Worm (Caenorhabditis elegans): ENCODE measurements around the gene unc-41.

The unc-41 gene

DNA sequence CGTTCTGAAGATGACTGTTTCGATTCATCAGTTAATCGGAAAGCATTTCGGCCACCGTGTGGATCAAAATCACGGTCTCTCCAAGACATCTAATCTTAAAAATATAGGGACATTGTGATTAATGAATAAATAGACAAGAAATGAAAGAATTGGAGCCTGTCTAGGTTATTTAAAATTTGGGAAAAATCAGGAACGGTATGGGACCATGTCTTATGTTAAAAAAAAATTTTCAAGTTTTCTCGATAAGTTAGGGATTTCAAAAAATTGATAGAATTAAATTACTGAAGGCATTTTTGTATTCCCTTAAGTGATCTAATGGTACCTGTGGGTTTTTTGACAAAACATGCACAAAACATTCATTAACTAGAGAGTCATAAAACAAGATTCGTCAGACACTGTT lies at the start of gene unc-41:
TSS of gene unc-41 (minus strand) at position 101 of the 400 bp plus-strand sequence.
- TF ChIP-seq nhr-28 (tag; optimal IDR thresholded peaks at IDR 0.05) (no peak), M03D4.4 (tag; optimal IDR thresholded peaks at IDR 0.05) (no peak), nhr-2 (tag; optimal IDR thresholded peaks at IDR 0.05) (no peak), ceh-39 (tag; optimal IDR thresholded peaks at IDR 0.05) (no peak), ces-1 (GFP tag; optimal IDR thresholded peaks at IDR 0.05) (no peak), mab-5 (tag; optimal IDR thresholded peaks at IDR 0.05) (no peak), ztf-11 (tag; optimal IDR thresholded peaks at IDR 0.05) (no peak), hlh-1 (tag; optimal IDR thresholded peaks at IDR 0.05) (no peak), mls-2 (tag; optimal IDR thresholded peaks at IDR 0.05) (no peak), unc-120 (tag; optimal IDR thresholded peaks at IDR 0.05; ENCODE audit: poor library complexity, severe bottlenecking) (no peak), tbx-8 (GFP tag; optimal IDR thresholded peaks at IDR 0.05) (no peak), bed-3 (GFP tag; optimal IDR thresholded peaks at IDR 0.05) (no peak), unc-62 (GFP tag; optimal IDR thresholded peaks at IDR 0.05) (no peak), snpc-4 (tag; optimal IDR thresholded peaks at IDR 0.05) (no peak), ceh-43 (GFP tag; optimal IDR thresholded peaks at IDR 0.05) (no peak), lin-32 (GFP tag; optimal IDR thresholded peaks at IDR 0.05) (no peak), elt-1 (tag; optimal IDR thresholded peaks at IDR 0.05; ENCODE audit: borderline replicate concordance, insufficient read depth) (no peak), ham-2 (GFP tag; optimal IDR thresholded peaks at IDR 0.05) (no peak)

DNA sequence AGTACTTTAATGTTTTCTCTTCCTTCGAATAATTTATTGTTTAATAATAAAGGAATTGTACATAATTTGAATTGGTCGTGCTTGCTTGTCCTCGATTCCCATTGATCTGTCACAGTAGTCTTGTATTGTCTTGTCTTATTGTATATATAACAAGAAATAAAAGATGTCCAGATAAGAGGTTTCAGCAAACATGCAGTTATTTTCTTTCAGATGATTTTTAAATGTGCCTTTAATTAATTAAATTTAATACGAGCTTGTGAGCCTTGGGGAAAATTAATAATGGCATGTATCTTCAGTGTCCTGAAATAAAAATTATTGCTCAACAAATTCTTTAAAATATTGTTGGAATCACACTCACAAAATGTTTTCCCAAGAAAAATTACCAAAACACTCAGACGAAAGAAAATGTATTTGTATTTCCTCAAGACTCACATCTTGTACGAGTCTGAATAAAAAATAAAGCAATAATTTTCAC lies 47.1 kb upstream of the unc-41 start:
- TF ChIP-seq blmp-1 (tag; optimal IDR thresholded peaks at IDR 0.05) = no peak
- no peak for TF ChIP-seq bed-3 (GFP tag; optimal IDR thresholded peaks at IDR 0.05)
- no peak for TF ChIP-seq ceh-43 (GFP tag; optimal IDR thresholded peaks at IDR 0.05)
- TF ChIP-seq nhr-12 (tag; optimal IDR thresholded peaks at IDR 0.05) = no peak
- TF ChIP-seq ceh-39 (tag; optimal IDR thresholded peaks at IDR 0.05) = no peak
- no peak for TF ChIP-seq zip-8 (tag; optimal IDR thresholded peaks at IDR 0.05)
- no peak for TF ChIP-seq mls-2 (tag; optimal IDR thresholded peaks at IDR 0.05)
- TF ChIP-seq lsy-2 (tag; optimal IDR thresholded peaks at IDR 0.05) = no peak
- TF ChIP-seq mab-5 (tag; optimal IDR thresholded peaks at IDR 0.05) = no peak
- no peak for TF ChIP-seq ham-2 (GFP tag; optimal IDR thresholded peaks at IDR 0.05)
- TF ChIP-seq unc-62 (GFP tag; optimal IDR thresholded peaks at IDR 0.05) = no peak
- no peak for TF ChIP-seq elt-1 (tag; optimal IDR thresholded peaks at IDR 0.05; ENCODE audit: borderline replicate concordance, insufficient read depth)
- no peak for TF ChIP-seq mep-1 (tag; optimal IDR thresholded peaks at IDR 0.05)
- no peak for TF ChIP-seq tbx-8 (GFP tag; optimal IDR thresholded peaks at IDR 0.05)
- no peak for TF ChIP-seq sptf-1 (tag; optimal IDR thresholded peaks at IDR 0.05)
- TF ChIP-seq sem-2 (GFP tag; optimal IDR thresholded peaks at IDR 0.05) = no peak
- TF ChIP-seq elt-3 (tag; optimal IDR thresholded peaks at IDR 0.05) = no peak
- no peak for TF ChIP-seq M03D4.4 (tag; optimal IDR thresholded peaks at IDR 0.05)
- no peak for TF ChIP-seq pha-4 (tag; optimal IDR thresholded peaks at IDR 0.05)

DNA sequence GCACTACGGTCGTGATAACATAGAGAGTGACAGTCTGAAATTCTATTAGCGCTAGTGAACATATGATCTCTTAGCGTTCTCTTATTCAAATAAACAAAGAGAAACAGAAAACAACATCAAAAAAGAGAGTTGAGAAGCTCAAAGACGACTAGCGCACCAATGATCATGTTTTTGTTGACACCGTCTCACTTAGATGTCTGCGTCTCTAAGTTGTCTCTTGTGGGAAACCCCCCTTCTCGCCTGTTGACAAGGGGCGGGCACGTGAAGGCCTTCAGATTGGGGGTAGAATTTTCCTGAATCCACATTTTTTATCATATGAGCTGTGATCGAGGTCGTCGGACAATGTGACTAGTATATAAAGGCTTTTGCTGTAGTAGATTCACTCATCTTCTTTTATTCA lies 43.9 kb upstream of the unc-41 start:
- no peak for TF ChIP-seq M03D4.4 (tag; optimal IDR thresholded peaks at IDR 0.05)
- no peak for TF ChIP-seq elt-1 (tag; optimal IDR thresholded peaks at IDR 0.05; ENCODE audit: borderline replicate concordance, insufficient read depth)
- no peak for TF ChIP-seq nhr-12 (tag; optimal IDR thresholded peaks at IDR 0.05)
- TF ChIP-seq nhr-2 (tag; optimal IDR thresholded peaks at IDR 0.05) = no peak
- TF ChIP-seq ztf-11 (tag; optimal IDR thresholded peaks at IDR 0.05) = no peak
- TF ChIP-seq snpc-4 (tag; optimal IDR thresholded peaks at IDR 0.05) = no peak
- TF ChIP-seq pha-4 (tag; optimal IDR thresholded peaks at IDR 0.05) = no peak
- TF ChIP-seq mls-2 (tag; optimal IDR thresholded peaks at IDR 0.05) = no peak
- no peak for TF ChIP-seq blmp-1 (tag; optimal IDR thresholded peaks at IDR 0.05)

DNA sequence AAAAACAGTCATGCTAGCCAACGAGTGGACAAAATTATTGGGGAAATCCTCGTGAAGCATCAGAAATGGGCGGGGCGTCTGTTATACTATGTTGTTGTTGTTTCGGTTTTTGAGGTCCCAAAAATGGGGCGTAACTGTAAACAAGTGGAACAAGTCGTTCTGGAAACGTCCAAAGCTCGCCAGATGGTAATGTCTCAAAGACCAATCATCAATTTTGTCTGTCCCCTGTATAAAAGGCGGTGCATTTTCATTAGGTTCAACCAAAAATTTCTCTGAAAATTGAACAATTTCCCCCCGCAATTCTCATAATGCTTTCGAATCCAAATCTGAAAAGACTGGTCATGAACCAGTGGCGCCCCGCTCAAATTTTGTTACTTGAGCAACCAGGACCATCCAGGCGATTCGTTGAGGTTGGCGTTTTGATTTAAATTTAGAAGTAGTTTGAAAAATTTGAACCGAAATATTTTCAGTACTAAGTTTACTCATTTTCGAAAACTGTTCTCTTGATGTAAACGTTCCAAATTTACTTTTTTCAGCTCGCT lies 43.1 kb upstream of the unc-41 start:
- TF ChIP-seq bed-3 (GFP tag; optimal IDR thresholded peaks at IDR 0.05) (no peak), cnd-1 (tag; optimal IDR thresholded peaks at IDR 0.05) (no peak), M03D4.4 (tag; optimal IDR thresholded peaks at IDR 0.05) (no peak), drap-1 (GFP tag; optimal IDR thresholded peaks at IDR 0.05) (no peak), hlh-1 (tag; optimal IDR thresholded peaks at IDR 0.05) (no peak), blmp-1 (tag; optimal IDR thresholded peaks at IDR 0.05) (no peak)

DNA sequence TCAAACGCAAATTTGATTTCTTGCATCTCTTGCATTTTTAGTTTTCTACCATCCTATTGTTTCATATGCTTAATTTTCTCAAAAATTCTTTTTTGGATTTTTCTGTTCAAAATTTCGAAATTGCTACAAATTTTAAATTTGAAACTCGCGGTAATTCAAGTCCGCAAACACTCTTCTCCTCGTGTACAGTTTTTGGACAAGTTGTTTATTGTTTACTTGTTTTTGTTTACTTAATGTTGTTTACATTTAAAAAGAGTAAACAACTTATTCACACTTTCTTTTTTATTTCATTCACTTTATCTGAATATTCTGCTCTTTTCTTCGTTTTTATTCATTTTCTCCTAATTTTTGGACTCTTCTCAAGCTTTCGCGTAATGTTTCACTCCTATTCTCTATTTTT lies 42.3 kb upstream of the unc-41 start:
- no peak for TF ChIP-seq drap-1 (GFP tag; optimal IDR thresholded peaks at IDR 0.05)
